Fruit fly (Drosophila melanogaster): ENCODE data around the gene CG17163.

- no peak for TF ChIP-seq N (GFP tag; optimal IDR thresholded peaks at IDR 0.05)
- no peak for TF ChIP-seq woc (GFP tag; optimal IDR thresholded peaks at IDR 0.05)
- TF ChIP-seq Vsx2 (GFP tag; optimal IDR thresholded peaks at IDR 0.05; ENCODE audit: partially characterized antibody) = no peak
- TF ChIP-seq usp (GFP tag; optimal IDR thresholded peaks at IDR 0.05) = no peak
- TF ChIP-seq fru (GFP tag; optimal IDR thresholded peaks at IDR 0.05) = no peak
- TF ChIP-seq br (GFP tag; optimal IDR thresholded peaks at IDR 0.05) = no peak
- TF ChIP-seq psq (GFP tag; optimal IDR thresholded peaks at IDR 0.05) = no peak
These were observed 10.0 kb upstream of the CG17163 start, which contains the start of gene CG17159 for dm6 chrX:23092531-23092930.

All from whole organism, wandering third instar larva.